Worm (Caenorhabditis elegans): ENCODE data around the gene set-1.

The set-1 gene

ce11 chrIII:6464113-6464571 lies 12.0 kb upstream of the set-1 start:
- TF ChIP-seq zip-5 (tag; optimal IDR thresholded peaks at IDR 0.05) (no peak), ceh-22 (tag; optimal IDR thresholded peaks at IDR 0.05) (no peak), ceh-14 (tag; optimal IDR thresholded peaks at IDR 0.05) (peak; percentile 24), nhr-11 (tag; optimal IDR thresholded peaks at IDR 0.05) (no peak), ceh-9 (tag; optimal IDR thresholded peaks at IDR 0.05) (no peak), fkh-6 (tag; optimal IDR thresholded peaks at IDR 0.05) (no peak), pros-1 (tag; optimal IDR thresholded peaks at IDR 0.05) (peak; percentile 71), elt-4 (tag; optimal IDR thresholded peaks at IDR 0.05) (no peak), pqm-1 (tag; optimal IDR thresholded peaks at IDR 0.05) (peak; percentile 5), lim-6 (tag; optimal IDR thresholded peaks at IDR 0.05) (no peak), eyg-1 (tag; optimal IDR thresholded peaks at IDR 0.05) (peak; percentile 32), pha-4 (tag; optimal IDR thresholded peaks at IDR 0.05) (no peak), unc-55 (GFP tag; optimal IDR thresholded peaks at IDR 0.05) (peak; percentile 28), sox-4 (tag; optimal IDR thresholded peaks at IDR 0.05) (no peak), sdc-2 (tag; optimal IDR thresholded peaks at IDR 0.05) (peak; percentile 5), ama-1 (optimal IDR thresholded peaks at IDR 0.05) (no peak), ceh-19 (GFP tag; optimal IDR thresholded peaks at IDR 0.05) (no peak), ceh-30 (tag; optimal IDR thresholded peaks at IDR 0.05) (no peak), ceh-48 (tag; optimal IDR thresholded peaks at IDR 0.05) (no peak), unc-86 (tag; optimal IDR thresholded peaks at IDR 0.05) (no peak), ref-2 (tag; optimal IDR thresholded peaks at IDR 0.05) (peak; percentile 28), tbx-7 (tag; optimal IDR thresholded peaks at IDR 0.05) (no peak), F13H6.1 (tag; optimal IDR thresholded peaks at IDR 0.05) (peak; percentile 5), ttx-3 (tag; optimal IDR thresholded peaks at IDR 0.05) (no peak), ceh-6 (GFP tag; optimal IDR thresholded peaks at IDR 0.05) (no peak), ets-4 (tag; optimal IDR thresholded peaks at IDR 0.05) (peak; percentile 78), ahr-1 (tag; optimal IDR thresholded peaks at IDR 0.05) (no peak), gmeb-2 (tag; optimal IDR thresholded peaks at IDR 0.05) (no peak), che-1 (tag; optimal IDR thresholded peaks at IDR 0.05) (no peak), rnt-1 (tag; optimal IDR thresholded peaks at IDR 0.05) (peak; percentile 31), unc-3 (GFP tag; conservative IDR thresholded peaks at IDR 0.05) (peak; percentile 41; the same call in 1 of the 2 replicates), unc-3 (tag; optimal IDR thresholded peaks at IDR 0.05) (no peak), ceh-34 (tag; optimal IDR thresholded peaks at IDR 0.05) (peak; percentile 39), unc-42 (tag; optimal IDR thresholded peaks at IDR 0.05) (no peak), nfya-1 (tag; optimal IDR thresholded peaks at IDR 0.05) (peak; percentile 90), Y22D7AL.16 (tag; optimal IDR thresholded peaks at IDR 0.05) (peak; percentile 34), nhr-232 (tag; optimal IDR thresholded peaks at IDR 0.05) (no peak), hlh-30 (tag; optimal IDR thresholded peaks at IDR 0.05; ENCODE audit: insufficient read depth) (peak; percentile 68), hlh-13 (GFP tag; optimal IDR thresholded peaks at IDR 0.05) (no peak), syd-9 (tag; optimal IDR thresholded peaks at IDR 0.05) (no peak), dmd-4 (tag; optimal IDR thresholded peaks at IDR 0.05; ENCODE audit: borderline replicate concordance) (no peak), elt-2 (tag; optimal IDR thresholded peaks at IDR 0.05) (peak; percentile 98), ceh-31 (tag; optimal IDR thresholded peaks at IDR 0.05) (peak; percentile 75), C08G9.2 (tag; optimal IDR thresholded peaks at IDR 0.05) (peak; percentile 18), hlh-8 (tag; optimal IDR thresholded peaks at IDR 0.05) (peak; percentile 15), pag-3 (tag; optimal IDR thresholded peaks at IDR 0.05; ENCODE audit: borderline replicate concordance) (no peak), hlh-6 (tag; optimal IDR thresholded peaks at IDR 0.05) (no peak), K02D7.2 (tag; optimal IDR thresholded peaks at IDR 0.05) (no peak), ceh-2 (tag; optimal IDR thresholded peaks at IDR 0.05) (peak; percentile 47), tbx-2 (tag; optimal IDR thresholded peaks at IDR 0.05) (peak; percentile 74), fax-1 (tag; optimal IDR thresholded peaks at IDR 0.05) (no peak), dve-1 (tag; optimal IDR thresholded peaks at IDR 0.05) (peak; percentile 14), pat-9 (tag; optimal IDR thresholded peaks at IDR 0.05) (peak; percentile 15), mec-3 (tag; optimal IDR thresholded peaks at IDR 0.05; ENCODE audit: borderline replicate concordance) (no peak)
